Fruit fly (Drosophila melanogaster): ENCODE results near the gene CG16863.

CG16863 gene

dm6 chr2L:13835002-13835910 lies 44.5 kb downstream of the CG16863 start, which contains the start of the genes mRpS23 and CenG1A (continued):
- TF ChIP-seq fru (GFP tag; optimal IDR thresholded peaks at IDR 0.05) (peak; percentile 100), HLH106 (tag; optimal IDR thresholded peaks at IDR 0.05) (peak; percentile 100), pan (optimal IDR thresholded peaks at IDR 0.05) (no peak), Myc (optimal IDR thresholded peaks at IDR 0.05) (peak; percentile 6), Jra (GFP tag; optimal IDR thresholded peaks at IDR 0.05) (peak; percentile 99), Rel (GFP tag; optimal IDR thresholded peaks at IDR 0.05) (peak; percentile 99), Rel (tag; optimal IDR thresholded peaks at IDR 0.05) (peak; percentile 96), rgr (GFP tag; optimal IDR thresholded peaks at IDR 0.05) (peak; percentile 100), jim (GFP tag; optimal IDR thresholded peaks at IDR 0.05) (peak; percentile 98), psq (GFP tag; optimal IDR thresholded peaks at IDR 0.05) (peak; percentile 99)

- TF ChIP-seq Sp1 (GFP tag; optimal IDR thresholded peaks at IDR 0.05) = no peak
- TF ChIP-seq brk (GFP tag; optimal IDR thresholded peaks at IDR 0.05) = no peak
- TF ChIP-seq Vsx2 (GFP tag; optimal IDR thresholded peaks at IDR 0.05; ENCODE audit: partially characterized antibody) = no peak
- no peak for TF ChIP-seq rgr (GFP tag; optimal IDR thresholded peaks at IDR 0.05)
- TF ChIP-seq sv (GFP tag; optimal IDR thresholded peaks at IDR 0.05) = no peak
- no peak for TF ChIP-seq tai (GFP tag; optimal IDR thresholded peaks at IDR 0.05)
- no peak for TF ChIP-seq br (GFP tag; optimal IDR thresholded peaks at IDR 0.05)
- no peak for TF ChIP-seq ey (GFP tag; optimal IDR thresholded peaks at IDR 0.05)
- no peak for TF ChIP-seq h (GFP tag; optimal IDR thresholded peaks at IDR 0.05)
- TF ChIP-seq N (GFP tag; optimal IDR thresholded peaks at IDR 0.05) = no peak
- no peak for TF ChIP-seq jim (GFP tag; optimal IDR thresholded peaks at IDR 0.05)
- TF ChIP-seq Jra (GFP tag; optimal IDR thresholded peaks at IDR 0.05) = no peak
- TF ChIP-seq lola (GFP tag; optimal IDR thresholded peaks at IDR 0.05) = no peak
- no peak for TF ChIP-seq Myc (optimal IDR thresholded peaks at IDR 0.05)
- TF ChIP-seq foxo (GFP tag; optimal IDR thresholded peaks at IDR 0.05) = no peak
- TF ChIP-seq Mio (GFP tag; optimal IDR thresholded peaks at IDR 0.05) = no peak
- TF ChIP-seq HLH106 (tag; optimal IDR thresholded peaks at IDR 0.05) = no peak
- TF ChIP-seq pan (optimal IDR thresholded peaks at IDR 0.05) = no peak
- no peak for TF ChIP-seq dmrt93B (GFP tag; optimal IDR thresholded peaks at IDR 0.05)
Measured at dm6 chr2L:13835959-13836358, 45.2 kb downstream of the CG16863 start.

DNA sequence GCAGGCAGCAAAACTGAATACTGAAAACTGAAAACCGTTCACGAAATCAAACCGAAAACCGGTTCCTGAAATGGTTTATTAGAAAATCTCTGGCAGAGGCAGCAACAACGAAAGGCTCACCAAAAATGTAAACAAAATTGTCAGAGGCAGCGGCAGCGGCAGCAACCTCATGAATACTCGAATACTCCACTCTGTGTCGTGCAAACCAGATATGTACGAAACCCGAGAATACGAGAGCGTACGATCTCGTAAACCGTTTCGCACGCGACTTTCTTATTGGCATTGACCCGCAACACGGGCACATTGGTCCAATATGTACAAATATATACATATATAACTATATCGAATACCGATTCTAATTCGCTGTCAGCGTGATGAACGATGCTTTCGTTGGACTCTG lies 46.8 kb downstream of the CG16863 start:
- no peak for TF ChIP-seq Rel (GFP tag; optimal IDR thresholded peaks at IDR 0.05)
- no peak for TF ChIP-seq Rel (tag; optimal IDR thresholded peaks at IDR 0.05)
- TF ChIP-seq h (GFP tag; optimal IDR thresholded peaks at IDR 0.05) = peak; percentile 16
- no peak for TF ChIP-seq rgr (GFP tag; optimal IDR thresholded peaks at IDR 0.05)
- no peak for TF ChIP-seq CG9705 (GFP tag; optimal IDR thresholded peaks at IDR 0.05)
- TF ChIP-seq psq (GFP tag; optimal IDR thresholded peaks at IDR 0.05) = peak; percentile 17
- no peak for TF ChIP-seq Jra (GFP tag; optimal IDR thresholded peaks at IDR 0.05)
- no peak for TF ChIP-seq Hr83 (GFP tag; optimal IDR thresholded peaks at IDR 0.05; ENCODE audit: poor library complexity, severe bottlenecking)
- TF ChIP-seq GATAd (GFP tag; optimal IDR thresholded peaks at IDR 0.05) = no peak
- TF ChIP-seq sage (GFP tag; optimal IDR thresholded peaks at IDR 0.05) = peak; percentile 63
- TF ChIP-seq dmrt93B (GFP tag; optimal IDR thresholded peaks at IDR 0.05) = no peak

DNA sequence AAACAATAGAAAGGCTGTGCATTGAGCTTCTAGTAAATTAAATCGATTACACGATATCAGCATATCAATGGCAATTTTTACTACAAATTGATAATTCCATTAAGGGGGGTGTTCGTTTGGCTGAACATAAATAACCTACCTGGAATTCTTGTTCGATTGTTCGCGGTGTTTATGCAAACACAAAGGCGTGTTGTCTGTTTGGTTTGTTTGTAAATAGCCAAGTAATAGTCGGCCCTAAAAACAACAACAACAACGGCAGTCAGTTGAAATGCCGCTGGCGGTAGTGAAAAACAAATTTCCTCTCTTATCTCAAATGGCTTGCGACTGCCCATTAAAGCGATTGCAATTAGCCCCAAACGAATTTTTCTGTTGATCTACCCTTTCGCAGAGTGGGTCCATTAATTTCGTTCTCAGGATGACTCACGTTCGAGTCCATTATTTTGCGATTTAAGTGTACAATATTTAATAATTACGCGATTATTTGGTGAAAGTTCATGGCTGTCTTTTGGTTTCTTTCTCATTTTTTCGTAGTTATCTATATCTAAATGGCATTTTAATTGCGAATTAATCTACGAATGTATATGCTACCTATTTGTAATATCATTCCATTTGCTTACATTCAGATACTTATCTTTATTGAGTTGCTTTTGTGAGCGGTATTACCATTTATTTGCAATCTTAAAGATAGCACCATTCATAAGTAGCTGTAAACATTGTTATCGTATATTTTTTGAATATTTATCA lies 48.1 kb downstream of the CG16863 start:
- peak in 1 of 2 experiments; percentile 21 for TF ChIP-seq foxo (GFP tag; optimal IDR thresholded peaks at IDR 0.05)
- TF ChIP-seq sv (GFP tag; optimal IDR thresholded peaks at IDR 0.05) = peak; percentile 14
- TF ChIP-seq HLH106 (tag; optimal IDR thresholded peaks at IDR 0.05) = peak; percentile 41
- peak; percentile 39 for TF ChIP-seq Sp1 (GFP tag; optimal IDR thresholded peaks at IDR 0.05)
- no peak for TF ChIP-seq GATAd (GFP tag; optimal IDR thresholded peaks at IDR 0.05)
- TF ChIP-seq ey (GFP tag; optimal IDR thresholded peaks at IDR 0.05) = peak; percentile 13
- TF ChIP-seq dmrt93B (GFP tag; optimal IDR thresholded peaks at IDR 0.05) = no peak
- TF ChIP-seq OdsH (GFP tag; optimal IDR thresholded peaks at IDR 0.05) = peak; percentile 2
- no peak for TF ChIP-seq sage (GFP tag; optimal IDR thresholded peaks at IDR 0.05)
- TF ChIP-seq h (GFP tag; optimal IDR thresholded peaks at IDR 0.05) = peak; percentile 41
- no peak for TF ChIP-seq Vsx2 (GFP tag; optimal IDR thresholded peaks at IDR 0.05; ENCODE audit: partially characterized antibody)
- peak; percentile 30 for TF ChIP-seq brk (GFP tag; optimal IDR thresholded peaks at IDR 0.05)
- peak; percentile 56 for TF ChIP-seq br (GFP tag; optimal IDR thresholded peaks at IDR 0.05)
- no peak for TF ChIP-seq Jra (GFP tag; optimal IDR thresholded peaks at IDR 0.05)
